Fruit fly (Drosophila melanogaster) whole organism, wandering third instar larva: ENCODE measurements around the gene CG15923.

Experiments
- Abd-B ChIP-seq: fragments of >200 bp; optimal IDR thresholded peaks from 2 replicates; lab custom pipeline; 2017; ENCODE audit warnings: missing biosample characterization, missing genetic modification characterization
- CG32264 ChIP-seq: fragments of 200-800 bp; sonication (Bioruptor generic); optimal IDR thresholded peaks from 2 replicates; lab custom pipeline; 2016; ENCODE audit warnings: missing biosample characterization, missing genetic modification characterization
- Dif ChIP-seq: fragments of 200-275, 200-300 bp; sonication (Bioruptor generic); optimal IDR thresholded peaks from 2 replicates; lab custom pipeline; 2018; ENCODE audit warnings: missing biosample characterization, missing genetic modification characterization; ENCODE audit not compliant: partially characterized antibody
- GATAd ChIP-seq: sonication (Bioruptor generic); optimal IDR thresholded peaks from 2 replicates; lab custom pipeline; 2016; ENCODE audit warnings: missing biosample characterization, missing genetic modification characterization
- h ChIP-seq: fragments of 200-800 bp; sonication (Bioruptor generic); optimal IDR thresholded peaks from 3 replicates; lab custom pipeline; 2016; ENCODE audit warnings: missing biosample characterization, mild to moderate bottlenecking, missing genetic modification characterization
- tai ChIP-seq: sonication (Bioruptor generic); optimal IDR thresholded peaks from 2 replicates; lab custom pipeline; 2016; ENCODE audit warnings: missing biosample characterization, missing genetic modification characterization

DNA sequence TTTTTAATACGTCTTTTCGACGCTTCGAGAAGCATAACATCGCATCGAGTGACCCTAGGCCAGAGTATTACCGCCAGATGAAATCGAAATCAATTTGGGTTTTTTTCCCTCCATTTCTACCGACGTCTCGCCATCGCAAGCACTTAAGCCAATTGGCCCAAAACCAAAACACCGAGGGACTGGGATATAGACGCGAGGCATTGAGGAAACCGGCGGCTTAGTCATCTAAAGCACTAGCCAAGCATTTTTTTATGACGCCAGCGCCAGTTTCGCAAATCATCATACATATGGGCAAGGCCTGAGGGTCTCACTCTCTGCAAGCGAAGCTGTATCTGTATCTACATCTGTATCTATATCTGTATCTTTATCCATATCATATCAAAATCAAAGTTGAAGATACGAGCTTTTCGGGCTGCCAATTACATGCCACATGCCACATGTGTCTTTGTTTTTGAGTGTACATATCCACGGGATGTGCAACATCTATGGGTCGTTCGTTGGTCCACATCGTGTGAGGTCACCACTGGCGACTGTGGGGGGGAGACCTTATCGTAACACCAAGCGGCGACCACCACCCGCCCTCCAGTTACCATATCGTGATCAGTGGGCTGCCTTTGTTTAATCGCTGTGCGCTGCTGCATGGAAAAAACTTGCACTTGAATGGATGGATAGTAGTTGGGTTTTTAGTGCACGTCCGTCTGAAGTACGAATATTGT, 49.0 kb downstream of the CG15923 start:
- TF ChIP-seq h (GFP tag; lab: Kevin White, UChicago) (no peak), GATAd (no peak), tai (GFP tag; lab: Kevin White, UChicago) (no peak), CG32264 (GFP tag; lab: Kevin White, UChicago) (no peak), Dif (GFP tag; lab: Kevin White, UChicago) (no peak), Abd-B (GFP tag; lab: Kevin White, UChicago) (no peak)
